Fruit fly (Drosophila melanogaster): ENCODE results near the gene btl.
A peak's percentile ranks its signal among the peaks of the same experiment; 100 is the strongest.

Gene btl

DNA sequence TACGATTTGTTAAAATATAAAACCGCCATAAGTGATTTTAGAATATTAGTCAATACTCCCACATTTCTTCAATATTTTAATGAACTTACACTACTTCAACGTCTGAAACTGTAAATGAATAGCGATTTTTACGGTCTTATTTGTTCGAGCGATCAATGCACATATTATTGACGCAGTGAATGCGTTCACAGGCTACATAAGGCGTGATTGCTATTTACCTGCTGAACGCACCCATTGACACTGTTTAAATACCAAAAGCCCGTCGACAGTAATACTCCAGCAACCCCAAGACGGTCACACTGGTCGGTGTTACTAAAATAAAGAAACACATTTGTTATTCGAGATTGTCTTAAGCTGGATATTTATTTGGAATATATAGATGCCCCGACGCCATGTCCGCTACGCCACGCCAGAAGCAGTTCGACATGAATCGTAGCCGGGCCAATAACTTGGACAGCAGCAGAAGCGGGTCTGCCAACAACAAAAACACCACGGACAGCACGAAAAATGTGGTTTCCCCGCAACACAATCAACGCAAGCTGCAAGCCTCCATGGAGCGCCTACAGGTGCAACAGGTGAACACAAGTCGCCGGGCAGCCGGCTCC lies 24.5 kb upstream of the btl start, which contains the start of gene CG6833 (continued):
- TF ChIP-seq CG34422 (GFP tag; IDR thresholded peaks at IDR 0.05): peak; percentile 88
- TF ChIP-seq Ptx1 (GFP tag; IDR thresholded peaks at IDR 0.05): peak; percentile 85
- TF ChIP-seq ab (GFP tag; optimal IDR thresholded peaks at IDR 0.05): peak; percentile 38
- TF ChIP-seq HmgD (GFP tag; optimal IDR thresholded peaks at IDR 0.05): peak; percentile 89
- TF ChIP-seq CG9609 (GFP tag; optimal IDR thresholded peaks at IDR 0.05): peak; percentile 78
- TF ChIP-seq Ravus (GFP tag; IDR thresholded peaks at IDR 0.05): peak; percentile 32
- TF ChIP-seq CG12744 (GFP tag; optimal IDR thresholded peaks at IDR 0.05): peak; percentile 38
- peak; percentile 23 for TF ChIP-seq CG31388 (GFP tag; optimal IDR thresholded peaks at IDR 0.05)
- TF ChIP-seq Bteb2 (GFP tag; optimal IDR thresholded peaks at IDR 0.05): no peak
- TF ChIP-seq Lim3 (GFP tag; IDR thresholded peaks at IDR 0.05): no peak
- TF ChIP-seq HLH4C (GFP tag; IDR thresholded peaks at IDR 0.05; ENCODE audit: partially characterized antibody): no peak; the same call in 2 of the 3 replicates
- TF ChIP-seq twi (tag; optimal IDR thresholded peaks at IDR 0.05): no peak
- no peak for TF ChIP-seq CG8478 (optimal IDR thresholded peaks at IDR 0.05)
- peak; percentile 45 for TF ChIP-seq unpg (GFP tag; optimal IDR thresholded peaks at IDR 0.05)
- TF ChIP-seq Doc3 (GFP tag; IDR thresholded peaks at IDR 0.05; ENCODE audit: partially characterized antibody): no peak
- no peak for TF ChIP-seq crol (GFP tag; IDR thresholded peaks at IDR 0.05)
- TF ChIP-seq bowl (GFP tag; IDR thresholded peaks at IDR 0.05): 0 out of 2 replicates have a peak, but pooled peaks have one; percentile 44
- TF ChIP-seq Mes4 (GFP tag; optimal IDR thresholded peaks at IDR 0.05): peak; percentile 11
- TF ChIP-seq CG10366 (GFP tag; IDR thresholded peaks at IDR 0.05): peak; percentile 82
- no peak for TF ChIP-seq salm (tag; optimal IDR thresholded peaks at IDR 0.05)
- TF ChIP-seq vfl (GFP tag; optimal IDR thresholded peaks at IDR 0.05): peak; percentile 41
- TF ChIP-seq YL-1 (GFP tag; optimal IDR thresholded peaks at IDR 0.05): peak; percentile 7
- TF ChIP-seq cato (GFP tag; optimal IDR thresholded peaks at IDR 0.05; ENCODE audit: borderline replicate concordance): peak; percentile 8
- peak; percentile 60; the same call in 1 of the 2 replicates for TF ChIP-seq Taf1 (GFP tag; IDR thresholded peaks at IDR 0.05)
- peak; percentile 7 for TF ChIP-seq Oli (tag; optimal IDR thresholded peaks at IDR 0.05)
- peak; percentile 13 for TF ChIP-seq Lhr (GFP tag; optimal IDR thresholded peaks at IDR 0.05)
- TF ChIP-seq NC2β (GFP tag; optimal IDR thresholded peaks at IDR 0.05): peak; percentile 62
- TF ChIP-seq CG6689 (GFP tag; IDR thresholded peaks at IDR 0.05): peak; percentile 50
- TF ChIP-seq CG13624 (GFP tag; optimal IDR thresholded peaks at IDR 0.05): peak; percentile 70
- peak; percentile 4 for TF ChIP-seq CG7556 (GFP tag; optimal IDR thresholded peaks at IDR 0.05)
- TF ChIP-seq CG15696 (tag; optimal IDR thresholded peaks at IDR 0.05): peak; percentile 66
- TF ChIP-seq CG33557 (GFP tag; optimal IDR thresholded peaks at IDR 0.05): no peak
- TF ChIP-seq HmgZ (tag; optimal IDR thresholded peaks at IDR 0.05): peak; percentile 62
- TF ChIP-seq jing (GFP tag; optimal IDR thresholded peaks at IDR 0.05): no peak
- TF ChIP-seq tna (GFP tag; IDR thresholded peaks at IDR 0.05; ENCODE audit: partially characterized antibody): no peak
- TF ChIP-seq lov (optimal IDR thresholded peaks at IDR 0.05): no peak
- TF ChIP-seq lov (GFP tag; IDR thresholded peaks at IDR 0.05): peak; percentile 57; the same call in 2 of the 3 replicates
- TF ChIP-seq gsb-n (tag; optimal IDR thresholded peaks at IDR 0.05): no peak
- TF ChIP-seq CG3726 (GFP tag; IDR thresholded peaks at IDR 0.05): peak; percentile 44; the same call in 1 of the 3 replicates
- peak; percentile 74 for TF ChIP-seq E2f1 (GFP tag; IDR thresholded peaks at IDR 0.05)
- peak; percentile 83 for TF ChIP-seq CG2120 (GFP tag; optimal IDR thresholded peaks at IDR 0.05)
- peak; percentile 41 for TF ChIP-seq rib (GFP tag; IDR thresholded peaks at IDR 0.05)
- no peak for TF ChIP-seq CG17385 (GFP tag; optimal IDR thresholded peaks at IDR 0.05)
- no peak for TF ChIP-seq sqz (GFP tag; optimal IDR thresholded peaks at IDR 0.05)
- no peak for TF ChIP-seq NC2α (GFP tag; optimal IDR thresholded peaks at IDR 0.05)
- peak; percentile 26; the same call in 1 of the 2 replicates for TF ChIP-seq E2f2 (GFP tag; IDR thresholded peaks at IDR 0.05)
- no peak for TF ChIP-seq corto (GFP tag; optimal IDR thresholded peaks at IDR 0.05)
- TF ChIP-seq eyg (GFP tag; optimal IDR thresholded peaks at IDR 0.05): peak; percentile 84
- peak; percentile 73 for TF ChIP-seq HLH54F (GFP tag; optimal IDR thresholded peaks at IDR 0.05)
- TF ChIP-seq CG9817 (tag; optimal IDR thresholded peaks at IDR 0.05): peak; percentile 68
- TF ChIP-seq CG7987 (GFP tag; optimal IDR thresholded peaks at IDR 0.05): peak; percentile 67
